Fruit fly (Drosophila melanogaster): Measurements from ENCODE around the gene BBS5.

dm6 chr3R:4835315-4835714, 19.2 kb downstream of the BBS5 start:
- TF ChIP-seq Myc (optimal IDR thresholded peaks at IDR 0.05) (no peak), ttk (optimal IDR thresholded peaks at IDR 0.05) (no peak), insv (optimal IDR thresholded peaks at IDR 0.05) (no peak), Sin3A (optimal IDR thresholded peaks at IDR 0.05) (no peak)

Measured in Kc167 (cell line).